Worm (Caenorhabditis elegans) whole organism, young adult: ENCODE measurements around the gene F23H11.5.

Source experiments
- C17E4.6 ChIP-seq: fragments of 200-800 bp; sonication (Bioruptor generic); IDR thresholded peaks from 2 replicates; pipeline ENCODE4 v1.3.6; 2022; ENCODE audit warnings: missing genetic modification reagents, missing genetic modification characterization, missing compliant biosample characterization
- F37B4.10 ChIP-seq: fragments of 200-800 bp; sonication (Bioruptor generic); IDR thresholded peaks from 2 replicates; pipeline ENCODE4 v1.3.6; 2022; ENCODE audit warnings: missing genetic modification characterization, missing compliant biosample characterization

ce11 chrIII:881460-881859, 28.9 kb downstream of the F23H11.5 start:
- no peak for TF ChIP-seq F37B4.10
- no peak for TF ChIP-seq C17E4.6 (GFP tag; lab: Robert Waterston, UW)
